Worm (Caenorhabditis elegans) whole organism, L3 larva: ENCODE measurements around the gene F13E6.1.

Experiments
- ZK546.5 ChIP-seq: sonication (generic microtip); optimal IDR thresholded peaks from 2 replicates; lab custom pipeline; 2017; ENCODE audit warnings: missing biosample characterization, missing genetic modification characterization
- ama-1 ChIP-seq: fragments of 150-350 bp; optimal IDR thresholded peaks from 2 replicates; lab custom pipeline; 2018
- ceh-28 ChIP-seq: fragments of 150-350 bp; optimal IDR thresholded peaks from 2 replicates; lab custom pipeline; 2014; ENCODE audit warnings: missing biosample characterization, missing genetic modification reagents, missing genetic modification characterization
- egl-27 ChIP-seq: sonication (generic microtip); optimal IDR thresholded peaks from 4 replicates; lab custom pipeline; 2017; ENCODE audit warnings: missing biosample characterization, missing genetic modification reagents, missing genetic modification characterization
- elt-1 ChIP-seq: fragments of 150-350 bp; optimal IDR thresholded peaks from 2 replicates; lab custom pipeline; 2014; ENCODE audit warnings: missing biosample characterization, missing genetic modification characterization
- lin-39 ChIP-seq: fragments of 150-350 bp; optimal IDR thresholded peaks from 2 replicates; lab custom pipeline; 2018; ENCODE audit warnings: missing biosample characterization, missing genetic modification reagents, missing genetic modification characterization
- mml-1 ChIP-seq: fragments of 150-350 bp; sonication (generic microtip); optimal IDR thresholded peaks from 3 replicates; lab custom pipeline; 2014; ENCODE audit warnings: missing biosample characterization, missing genetic modification characterization
- nhr-12 ChIP-seq: fragments of 150-350 bp; optimal IDR thresholded peaks from 2 replicates; lab custom pipeline; 2014; ENCODE audit warnings: missing biosample characterization, missing genetic modification characterization
- nhr-237 ChIP-seq: fragments of 150-350 bp; optimal IDR thresholded peaks from 2 replicates; lab custom pipeline; 2014; ENCODE audit warnings: missing biosample characterization, missing genetic modification characterization
- nhr-28 ChIP-seq: fragments of 150-350 bp; optimal IDR thresholded peaks from 2 replicates; lab custom pipeline; 2014; ENCODE audit warnings: missing biosample characterization, missing genetic modification characterization
- pqm-1 ChIP-seq: fragments of 150-350 bp; optimal IDR thresholded peaks from 2 replicates; lab custom pipeline; 2017; ENCODE audit warnings: missing biosample characterization, missing genetic modification characterization, inconsistent platforms
- unc-39 ChIP-seq: sonication (generic microtip); optimal IDR thresholded peaks from 4 replicates; lab custom pipeline; 2017; ENCODE audit warnings: missing biosample characterization, missing genetic modification characterization
- unc-62 ChIP-seq: fragments of 150-350 bp; sonication (generic microtip); optimal IDR thresholded peaks from 4 replicates; lab custom pipeline; 2014; ENCODE audit warnings: missing biosample characterization, missing genetic modification reagents, missing genetic modification characterization

DNA sequence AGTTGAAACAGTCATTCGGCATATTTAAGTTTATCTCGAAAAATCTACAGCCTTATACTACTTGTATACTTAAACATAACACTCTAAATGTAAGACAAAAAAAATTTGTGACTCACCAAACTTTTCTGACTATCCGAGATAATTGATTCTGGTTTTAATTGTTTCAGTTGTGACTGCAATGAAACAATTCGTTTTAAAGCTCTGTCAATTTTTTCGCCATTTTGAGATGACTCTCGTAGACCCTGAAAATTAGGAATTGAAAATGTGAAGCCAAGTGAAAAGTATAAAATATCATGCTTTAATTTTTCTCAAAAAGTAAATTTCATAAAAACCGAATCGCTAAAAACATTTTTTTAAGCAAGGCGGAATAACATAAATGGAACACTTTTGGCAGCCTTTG, 27.4 kb upstream of the F13E6.1 start:
- TF ChIP-seq mml-1 (no peak), ceh-28 (tag; lab: Kevin White, UChicago) (no peak), unc-62 (GFP tag; lab: Kevin White, UChicago) (no peak), ama-1 (lab: Kevin White, UChicago) (no peak), lin-39 (tag; lab: Kevin White, UChicago) (no peak), elt-1 (tag; lab: Kevin White, UChicago) (no peak), nhr-237 (tag; lab: Kevin White, UChicago) (no peak), nhr-12 (no peak), unc-39 (tag; lab: Kevin White, UChicago) (no peak), egl-27 (no peak), pqm-1 (no peak), nhr-28 (tag; lab: Kevin White, UChicago) (no peak), ZK546.5 (tag; lab: Kevin White, UChicago) (no peak)
